Worm (Caenorhabditis elegans): ENCODE measurements around the gene ptr-4.

The ptr-4 gene

ce11 chrX:6031169-6031568, 34.6 kb downstream of the ptr-4 start, which contains the start of gene ipp-5:
Gene ipp-5 (plus strand): TSS chrX:6031469.
- no peak for TF ChIP-seq unc-62 (GFP tag; optimal IDR thresholded peaks at IDR 0.05)

- no peak for TF ChIP-seq unc-62 (GFP tag; optimal IDR thresholded peaks at IDR 0.05)
These were observed 36.7 kb downstream of the ptr-4 start for ce11 chrX:6029075-6029474.

ce11 chrX:6026732-6027528, 38.9 kb downstream of the ptr-4 start:
- no peak for TF ChIP-seq unc-62 (GFP tag; optimal IDR thresholded peaks at IDR 0.05)

- no peak for TF ChIP-seq unc-62 (GFP tag; optimal IDR thresholded peaks at IDR 0.05)
These were observed 40.8 kb downstream of the ptr-4 start for ce11 chrX:6024977-6025376.

- TF ChIP-seq unc-62 (GFP tag; optimal IDR thresholded peaks at IDR 0.05) = no peak
These were observed 43.3 kb downstream of the ptr-4 start, which contains the start of gene lelo-3 for ce11 chrX:6022469-6022868. Gene lelo-3 (minus strand): TSS chrX:6022569.

- TF ChIP-seq unc-62 (GFP tag; optimal IDR thresholded peaks at IDR 0.05) = no peak
These were observed 45.0 kb downstream of the ptr-4 start for ce11 chrX:6020782-6021181.

ce11 chrX:6019886-6020469, 45.8 kb downstream of the ptr-4 start, which contains the start of gene C09B8.4:
Gene C09B8.4 (minus strand): TSS chrX:6019936.
- no peak for TF ChIP-seq unc-62 (GFP tag; optimal IDR thresholded peaks at IDR 0.05)

- TF ChIP-seq unc-62 (GFP tag; optimal IDR thresholded peaks at IDR 0.05) = no peak
These were observed 50.7 kb downstream of the ptr-4 start, which contains the start of gene C09B8.8 for ce11 chrX:6015096-6015495. Gene C09B8.8 (plus strand): TSS chrX:6015492.

All from whole organism, dauer.